Fruit fly (Drosophila melanogaster): Measurements from ENCODE around the gene CG8578.

The CG8578 gene

DNA sequence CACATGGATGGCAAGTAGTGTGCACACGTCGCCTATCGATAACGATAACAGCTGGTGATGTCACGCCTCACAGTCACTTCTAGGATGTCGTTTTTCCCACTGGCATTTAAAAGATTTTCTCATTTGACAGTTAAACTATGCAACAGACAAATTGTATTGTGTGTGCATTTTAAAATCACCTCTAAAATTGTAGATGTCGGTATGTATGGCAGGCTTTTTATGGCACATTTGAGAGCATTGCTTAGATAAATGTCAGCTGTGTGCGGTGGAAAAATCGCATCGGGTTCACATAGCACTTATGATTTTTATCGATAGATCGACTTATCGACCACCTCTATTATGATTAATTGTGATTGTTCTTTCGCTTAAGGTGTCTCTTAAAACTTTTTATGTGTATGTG is at the start of gene CG8578, which contains the start of gene ArgRS:
CG8578 (plus strand) TSS at position 338 of the 400 bp plus-strand sequence.
ArgRS (minus strand) TSS at position 7 of the 400 bp plus-strand sequence.
- TF ChIP-seq prd (optimal IDR thresholded peaks at IDR 0.05) (no peak), prd (GFP tag; IDR thresholded peaks at IDR 0.05) (peak; percentile 85), HmgD (GFP tag; optimal IDR thresholded peaks at IDR 0.05) (peak; percentile 29), D (optimal IDR thresholded peaks at IDR 0.05) (peak; percentile 77), D (GFP tag; optimal IDR thresholded peaks at IDR 0.05) (no peak), CG2712 (tag; optimal IDR thresholded peaks at IDR 0.05) (peak; percentile 80), nmo (GFP tag; optimal IDR thresholded peaks at IDR 0.05) (peak; percentile 92), CrebB (tag; optimal IDR thresholded peaks at IDR 0.05) (no peak), h (optimal IDR thresholded peaks at IDR 0.05) (no peak), Mes4 (GFP tag; optimal IDR thresholded peaks at IDR 0.05) (peak; percentile 3), Ets65A (GFP tag) (peak; percentile 98), trem (tag; optimal IDR thresholded peaks at IDR 0.05) (peak; percentile 40), inv (GFP tag; IDR thresholded peaks at IDR 0.05; ENCODE audit: partially characterized antibody) (peak; percentile 85), crc (GFP tag; optimal IDR thresholded peaks at IDR 0.05) (peak; percentile 69), CG3163 (GFP tag; optimal IDR thresholded peaks at IDR 0.05) (peak; percentile 40), CG13624 (GFP tag; optimal IDR thresholded peaks at IDR 0.05) (peak; percentile 34), caup (GFP tag; optimal IDR thresholded peaks at IDR 0.05; ENCODE audit: severe bottlenecking) (no peak), esg (GFP tag; conservative IDR thresholded peaks at IDR 0.05) (no peak), fd64A (GFP tag; optimal IDR thresholded peaks at IDR 0.05) (no peak), CG1603 (tag; optimal IDR thresholded peaks at IDR 0.05) (peak; percentile 53), GATAe (GFP tag; conservative IDR thresholded peaks at IDR 0.05) (0 out of 2 replicates have a peak, but pooled peaks have one; percentile 15), Med (GFP tag) (peak; percentile 97), CG14710 (tag; optimal IDR thresholded peaks at IDR 0.05) (peak; percentile 64), CG9876 (GFP tag; optimal IDR thresholded peaks at IDR 0.05) (peak; percentile 3), Scr (GFP tag; IDR thresholded peaks at IDR 0.05; ENCODE audit: partially characterized antibody) (peak; percentile 88), phol (tag; optimal IDR thresholded peaks at IDR 0.05) (peak; percentile 60), Oaz (GFP tag; IDR thresholded peaks at IDR 0.05) (peak; percentile 15; the same call in 1 of the 2 replicates), Gsc (GFP tag; IDR thresholded peaks at IDR 0.05) (no peak), twi (tag; optimal IDR thresholded peaks at IDR 0.05) (peak; percentile 41), pnt (GFP tag; optimal IDR thresholded peaks at IDR 0.05) (peak; percentile 86), insv (GFP tag; optimal IDR thresholded peaks at IDR 0.05) (peak in 1 of 2 experiments; percentile 40), bbx (GFP tag; IDR thresholded peaks at IDR 0.05; ENCODE audit: partially characterized antibody) (peak; percentile 65), CG9609 (GFP tag; optimal IDR thresholded peaks at IDR 0.05) (peak; percentile 6), Neu2 (GFP tag; optimal IDR thresholded peaks at IDR 0.05; ENCODE audit: borderline replicate concordance) (no peak), ap (GFP tag; IDR thresholded peaks at IDR 0.05) (no peak), Lhr (GFP tag; optimal IDR thresholded peaks at IDR 0.05) (peak; percentile 30), ken (GFP tag; IDR thresholded peaks at IDR 0.05) (no peak), lab (GFP tag; optimal IDR thresholded peaks at IDR 0.05) (no peak), Opbp (GFP tag; IDR thresholded peaks at IDR 0.05; ENCODE audit: partially characterized antibody) (peak; percentile 71; the same call in 2 of the 3 replicates), unc-4 (GFP tag; IDR thresholded peaks at IDR 0.05; ENCODE audit: partially characterized antibody) (peak; percentile 79), stc (GFP tag; IDR thresholded peaks at IDR 0.05) (peak; percentile 60; the same call in 1 of the 2 replicates), CG6854 (GFP tag; optimal IDR thresholded peaks at IDR 0.05) (no peak), Sry-β (GFP tag; optimal IDR thresholded peaks at IDR 0.05) (peak; percentile 28), Xrp1 (GFP tag; IDR thresholded peaks at IDR 0.05) (peak; percentile 51; the same call in 1 of the 2 replicates), Dip2 (GFP tag; IDR thresholded peaks at IDR 0.05) (no peak), gce (GFP tag; IDR thresholded peaks at IDR 0.05) (no peak), so (GFP tag; IDR thresholded peaks at IDR 0.05) (no peak), CG4617 (GFP tag; optimal IDR thresholded peaks at IDR 0.05; ENCODE audit: borderline replicate concordance) (peak; percentile 26), HLH54F (GFP tag; optimal IDR thresholded peaks at IDR 0.05) (peak; percentile 57), zfh1 (GFP tag; IDR thresholded peaks at IDR 0.05) (peak; percentile 57; the same call in 1 of the 3 replicates), CG15601 (tag; optimal IDR thresholded peaks at IDR 0.05) (no peak)

All from whole organism, embryonic.